Worm (Caenorhabditis elegans) whole organism, L2 larva: Measurements from ENCODE around the gene gcy-3.

Experiments used
- aly-2 ChIP-seq: fragments of 150-350 bp; optimal IDR thresholded peaks from 2 replicates; lab custom pipeline; 2014; ENCODE audit warnings: missing biosample characterization, missing genetic modification characterization
- blmp-1 ChIP-seq: sonication (generic microtip); optimal IDR thresholded peaks from 2 replicates; lab custom pipeline; 2017; ENCODE audit warnings: missing genetic modification characterization, mild to moderate bottlenecking, missing compliant biosample characterization, antibody characterized with exemption, moderate library complexity; ENCODE audit not compliant: insufficient read depth
- lsy-2 ChIP-seq, 2 experiments: fragments of 150-350 bp in 1 of 2; sonication (generic microtip) in 1 of 2; optimal IDR thresholded peaks; 2 replicates each; lab custom pipeline; 2014 to 2017; ENCODE audit warnings: missing biosample characterization in 2 of 2, missing genetic modification characterization in 2 of 2
- nhr-12 ChIP-seq: fragments of 150-350 bp; optimal IDR thresholded peaks from 2 replicates; lab custom pipeline; 2014; ENCODE audit warnings: missing biosample characterization, missing genetic modification characterization

ce11 chrII:9470027-9470426, 37.1 kb downstream of the gcy-3 start, which contains the start of gene T19H5.6:
- TF ChIP-seq aly-2 (tag; lab: Kevin White, UChicago): no peak
- TF ChIP-seq blmp-1 (tag; lab: Kevin White, UChicago): no peak
- no peak for TF ChIP-seq lsy-2 (tag; optimal IDR thresholded peaks at IDR 0.05; lab: Kevin White, UChicago)
- no peak for TF ChIP-seq nhr-12 (tag; lab: Kevin White, UChicago)
